Fruit fly (Drosophila melanogaster) whole organism, wandering third instar larva: ENCODE data around the gene CHES-1-like.

Experiments used
- CG32264 ChIP-seq: fragments of 200-800 bp; sonication (Bioruptor generic); optimal IDR thresholded peaks from 2 replicates; lab custom pipeline; 2016; ENCODE audit warnings: missing biosample characterization, missing genetic modification characterization
- CG9705 ChIP-seq: fragments of 200-800 bp; sonication (Bioruptor generic); optimal IDR thresholded peaks from 2 replicates; lab custom pipeline; 2018; ENCODE audit warnings: missing biosample characterization, mild to moderate bottlenecking, missing genetic modification characterization
- CrebA ChIP-seq: fragments of 200-800 bp; sonication (Bioruptor generic); optimal IDR thresholded peaks from 2 replicates; lab custom pipeline; 2016; ENCODE audit warnings: missing biosample characterization, mild to moderate bottlenecking, missing genetic modification characterization, borderline replicate concordance
- Dfd ChIP-seq: fragments of >200 bp; optimal IDR thresholded peaks from 2 replicates; lab custom pipeline; 2017; ENCODE audit warnings: missing biosample characterization, missing genetic modification characterization
- HLH106 ChIP-seq: fragments of 200-800 bp; optimal IDR thresholded peaks from 3 replicates; lab custom pipeline; 2019; ENCODE audit warnings: missing biosample characterization, mild to moderate bottlenecking, missing genetic modification characterization, moderate library complexity
- Hnf4 ChIP-seq: fragments of 200-800 bp; sonication (Bioruptor generic); optimal IDR thresholded peaks from 2 replicates; lab custom pipeline; 2016; ENCODE audit warnings: missing biosample characterization, mild to moderate bottlenecking, missing genetic modification characterization
- Hr78 ChIP-seq: fragments of >200 bp; optimal IDR thresholded peaks from 2 replicates; lab custom pipeline; 2017; ENCODE audit warnings: missing biosample characterization, missing genetic modification characterization
- Hr83 ChIP-seq: fragments of 200-300 bp; sonication (Bioruptor generic); optimal IDR thresholded peaks from 2 replicates; lab custom pipeline; 2016; ENCODE audit warnings: missing biosample characterization, mild to moderate bottlenecking, missing genetic modification characterization, moderate library complexity; ENCODE audit not compliant: poor library complexity, severe bottlenecking
- Jra ChIP-seq: sonication (Bioruptor generic); optimal IDR thresholded peaks from 2 replicates; lab custom pipeline; 2016; ENCODE audit warnings: missing biosample characterization, missing genetic modification characterization
- Mio ChIP-seq: sonication (Bioruptor generic); optimal IDR thresholded peaks from 2 replicates; lab custom pipeline; 2016; ENCODE audit warnings: missing biosample characterization, missing genetic modification characterization
- OdsH ChIP-seq: fragments of 200-800 bp; sonication (Bioruptor generic); optimal IDR thresholded peaks from 2 replicates; lab custom pipeline; 2016; ENCODE audit warnings: missing biosample characterization, mild to moderate bottlenecking, missing genetic modification characterization
- Rel ChIP-seq, 2 experiments: fragments of 200-800 bp; sonication (Bioruptor generic) in 1 of 2; optimal IDR thresholded peaks; 2 replicates in 1 of 2; 3 replicates in 1 of 2; lab custom pipeline; 2016 to 2019; ENCODE audit warnings: mild to moderate bottlenecking in 2 of 2, missing biosample characterization in 2 of 2, missing genetic modification characterization in 2 of 2, moderate library complexity in 1 of 2
- Sp1 ChIP-seq: fragments of 200-800 bp; sonication (Bioruptor generic); optimal IDR thresholded peaks from 3 replicates; lab custom pipeline; 2019; ENCODE audit warnings: missing biosample characterization, mild to moderate bottlenecking, missing genetic modification characterization, moderate library complexity
- br ChIP-seq: fragments of 200-800 bp; sonication (Bioruptor generic); optimal IDR thresholded peaks from 2 replicates; lab custom pipeline; 2016; ENCODE audit warnings: missing biosample characterization, missing genetic modification characterization
- brk ChIP-seq: fragments of 200-800 bp; sonication (Bioruptor generic); optimal IDR thresholded peaks from 2 replicates; lab custom pipeline; 2016; ENCODE audit warnings: missing biosample characterization, mild to moderate bottlenecking, missing genetic modification characterization
- dl ChIP-seq, 2 experiments: fragments of 175-275, 200-275 bp in 1 of 2; fragments of 200-275 bp in 1 of 2; sonication (Bioruptor generic); optimal IDR thresholded peaks; lab custom pipeline; 2018; ENCODE audit warnings: mild to moderate bottlenecking in 2 of 2, missing biosample characterization in 2 of 2, missing genetic modification characterization in 2 of 2, moderate library complexity in 2 of 2; ENCODE audit not compliant: partially characterized antibody in 2 of 2, insufficient read depth in 1 of 2
- dmrt93B ChIP-seq: fragments of 200-800 bp; sonication (Bioruptor generic); optimal IDR thresholded peaks from 2 replicates; lab custom pipeline; 2018; ENCODE audit warnings: missing biosample characterization, mild to moderate bottlenecking, missing genetic modification characterization
- ey ChIP-seq: fragments of 200-800 bp; sonication (Bioruptor generic); optimal IDR thresholded peaks from 2 replicates; lab custom pipeline; 2016; ENCODE audit warnings: missing biosample characterization, missing genetic modification characterization
- foxo ChIP-seq, 2 experiments: fragments of 200-800 bp; sonication (Bioruptor generic); optimal IDR thresholded peaks; 2 replicates in 1 of 2; 3 replicates in 1 of 2; lab custom pipeline; 2016 to 2017; ENCODE audit warnings: missing biosample characterization in 2 of 2, missing genetic modification characterization in 2 of 2
- fru ChIP-seq: fragments of 200-800 bp; sonication (Bioruptor generic); optimal IDR thresholded peaks from 3 replicates; lab custom pipeline; 2016; ENCODE audit warnings: missing biosample characterization, mild to moderate bottlenecking, missing genetic modification characterization
- h ChIP-seq: fragments of 200-800 bp; sonication (Bioruptor generic); optimal IDR thresholded peaks from 3 replicates; lab custom pipeline; 2016; ENCODE audit warnings: missing biosample characterization, mild to moderate bottlenecking, missing genetic modification characterization
- jim ChIP-seq: fragments of 175-275, 200-325 bp; sonication (Bioruptor generic); optimal IDR thresholded peaks from 2 replicates; lab custom pipeline; 2016; ENCODE audit warnings: missing biosample characterization, mild to moderate bottlenecking, missing genetic modification characterization
- pan ChIP-seq: fragments of >200 bp; optimal IDR thresholded peaks from 2 replicates; lab custom pipeline; 2017
- psq ChIP-seq: fragments of 200-800 bp; sonication (Bioruptor generic); optimal IDR thresholded peaks from 3 replicates; lab custom pipeline; 2017; ENCODE audit warnings: missing biosample characterization, mild to moderate bottlenecking, missing genetic modification characterization, moderate library complexity
- rgr ChIP-seq: fragments of 200-800 bp; sonication (Bioruptor generic); optimal IDR thresholded peaks from 3 replicates; lab custom pipeline; 2016; ENCODE audit warnings: missing biosample characterization, mild to moderate bottlenecking, missing genetic modification characterization
- usp ChIP-seq: fragments of >200 bp; optimal IDR thresholded peaks from 2 replicates; lab custom pipeline; 2017; ENCODE audit warnings: missing biosample characterization, missing genetic modification characterization
- woc ChIP-seq: sonication (Bioruptor generic); optimal IDR thresholded peaks from 2 replicates; lab custom pipeline; 2016; ENCODE audit warnings: missing biosample characterization, mild to moderate bottlenecking, missing genetic modification characterization

CHES-1-like gene

dm6 chrX:7651657-7652056, 57.5 kb downstream of the CHES-1-like start:
- TF ChIP-seq h (GFP tag; lab: Kevin White, UChicago): peak; percentile 85
- peak; percentile 71 for TF ChIP-seq dmrt93B (GFP tag; lab: Kevin White, UChicago)
- TF ChIP-seq Hr83 (GFP tag; lab: Kevin White, UChicago): no peak
- TF ChIP-seq Dfd (GFP tag; lab: Kevin White, UChicago): no peak
- TF ChIP-seq foxo (GFP tag; optimal IDR thresholded peaks at IDR 0.05; lab: Kevin White, UChicago): peak in 1 of 2 experiments; percentile 69
- TF ChIP-seq CG9705 (GFP tag; lab: Kevin White, UChicago): no peak
- TF ChIP-seq dl (GFP tag; optimal IDR thresholded peaks at IDR 0.05; lab: Kevin White, UChicago; ENCODE audit: insufficient read depth in 1 of 2, partially characterized antibody in 2 of 2): no peak
- no peak for TF ChIP-seq CrebA (GFP tag; lab: Kevin White, UChicago)
- peak; percentile 73 for TF ChIP-seq HLH106 (tag; lab: Kevin White, UChicago)
- TF ChIP-seq Rel (GFP tag; optimal IDR thresholded peaks at IDR 0.05; lab: Kevin White, UChicago): no peak
- peak; percentile 37 for TF ChIP-seq Rel (tag; optimal IDR thresholded peaks at IDR 0.05; lab: Kevin White, UChicago)
- TF ChIP-seq Sp1 (GFP tag; lab: Kevin White, UChicago): peak; percentile 73
- no peak for TF ChIP-seq Mio (GFP tag; lab: Kevin White, UChicago)
- TF ChIP-seq OdsH (GFP tag; lab: Kevin White, UChicago): peak; percentile 64
- TF ChIP-seq fru (GFP tag; lab: Kevin White, UChicago): peak; percentile 61
- TF ChIP-seq rgr (GFP tag; lab: Kevin White, UChicago): peak; percentile 83
- TF ChIP-seq woc (GFP tag; lab: Kevin White, UChicago): peak; percentile 15
- TF ChIP-seq CG32264 (GFP tag; lab: Kevin White, UChicago): peak; percentile 52
- TF ChIP-seq Jra (GFP tag; lab: Kevin White, UChicago): peak; percentile 60
- peak; percentile 79 for TF ChIP-seq Hnf4 (GFP tag; lab: Kevin White, UChicago)
- peak; percentile 68 for TF ChIP-seq ey (GFP tag; lab: Kevin White, UChicago)
- TF ChIP-seq jim: no peak
- no peak for TF ChIP-seq pan (lab: Kevin White, UChicago)
- TF ChIP-seq psq: peak; percentile 57
- TF ChIP-seq brk (GFP tag; lab: Kevin White, UChicago): peak; percentile 20
- TF ChIP-seq br (GFP tag; lab: Kevin White, UChicago): peak; percentile 75
- TF ChIP-seq, all 38 proteins: peak for 17

dm6 chrX:7637091-7637490, 72.1 kb downstream of the CHES-1-like start:
- TF ChIP-seq dl (GFP tag; optimal IDR thresholded peaks at IDR 0.05; lab: Kevin White, UChicago; ENCODE audit: insufficient read depth in 1 of 2, partially characterized antibody in 2 of 2) (no peak), h (GFP tag; lab: Kevin White, UChicago) (peak; percentile 21), usp (no peak), foxo (GFP tag; optimal IDR thresholded peaks at IDR 0.05; lab: Kevin White, UChicago) (peak in 1 of 2 experiments; percentile 19), Rel (GFP tag; optimal IDR thresholded peaks at IDR 0.05; lab: Kevin White, UChicago) (no peak), Rel (tag; optimal IDR thresholded peaks at IDR 0.05; lab: Kevin White, UChicago) (no peak), HLH106 (tag; lab: Kevin White, UChicago) (peak; percentile 41), Hr78 (no peak)

- TF ChIP-seq Dfd (GFP tag; lab: Kevin White, UChicago) (peak; percentile 75), HLH106 (tag; lab: Kevin White, UChicago) (no peak)
These were observed 76.1 kb downstream of the CHES-1-like start for dm6 chrX:7633036-7633435.
